Worm (Caenorhabditis elegans) whole organism, early embryonic: ENCODE data around the gene srbc-39.

Experiments used
- B0310.2 ChIP-seq: sonication (generic microtip); optimal IDR thresholded peaks from 2 replicates; lab custom pipeline; 2016; ENCODE audit warnings: mild to moderate bottlenecking, missing genetic modification characterization, missing compliant biosample characterization
- aly-1 ChIP-seq: sonication (generic microtip); optimal IDR thresholded peaks from 2 replicates; lab custom pipeline; 2016; ENCODE audit warnings: missing genetic modification characterization, missing compliant biosample characterization
- ama-1 ChIP-seq: fragments of 150-350 bp; optimal IDR thresholded peaks from 2 replicates; lab custom pipeline; 2014
- ceh-13 ChIP-seq: fragments of 200-800 bp; sonication (Bioruptor generic); optimal IDR thresholded peaks from 2 replicates; lab custom pipeline; 2018; ENCODE audit warnings: mild to moderate bottlenecking, missing genetic modification characterization, missing compliant biosample characterization
- ceh-36 ChIP-seq: sonication (generic microtip); optimal IDR thresholded peaks from 2 replicates; lab custom pipeline; 2016; ENCODE audit warnings: missing genetic modification characterization, inconsistent platforms, missing compliant biosample characterization
- flt-1 ChIP-seq: fragments of 200-800 bp; sonication (Bioruptor generic); IDR thresholded peaks from 2 replicates; pipeline ENCODE4 v1.3.6; 2022; ENCODE audit warnings: missing genetic modification characterization, missing compliant biosample characterization
- hmg-4 ChIP-seq: fragments of 200-800 bp; sonication (Bioruptor generic); optimal IDR thresholded peaks from 2 replicates; lab custom pipeline; 2018; ENCODE audit warnings: mild to moderate bottlenecking, missing genetic modification characterization, missing compliant biosample characterization
- hnd-1 ChIP-seq: sonication (generic microtip); optimal IDR thresholded peaks from 2 replicates; lab custom pipeline; 2016; ENCODE audit warnings: missing genetic modification characterization, missing compliant biosample characterization
- pes-1 ChIP-seq: fragments of 200-800 bp; sonication (Bioruptor generic); IDR thresholded peaks from 2 replicates; pipeline ENCODE4 v1.3.6; 2022; ENCODE audit warnings: missing genetic modification reagents, missing genetic modification characterization, missing compliant biosample characterization
- scrt-1 ChIP-seq: fragments of 200-800 bp; sonication (Bioruptor generic); IDR thresholded peaks from 2 replicates; pipeline ENCODE4 v1.3.6; 2022; ENCODE audit warnings: missing genetic modification characterization, missing compliant biosample characterization
- tbx-11 ChIP-seq: fragments of 200-800 bp; sonication (Bioruptor generic); IDR thresholded peaks from 2 replicates; pipeline ENCODE4 v1.3.6; 2022; ENCODE audit warnings: missing genetic modification characterization, missing compliant biosample characterization

ce11 chrV:730216-730615, 21.3 kb downstream of the srbc-39 start:
- no peak for TF ChIP-seq ama-1 (lab: Kevin White, UChicago)
- TF ChIP-seq scrt-1, result no peak
- TF ChIP-seq B0310.2 (tag; lab: Kevin White, UChicago), result no peak
- TF ChIP-seq ceh-13 (GFP tag; lab: Kevin White, UChicago), result no peak
- TF ChIP-seq pes-1, result no peak
- TF ChIP-seq hnd-1 (tag; lab: Kevin White, UChicago), result no peak
- TF ChIP-seq tbx-11 (GFP tag; lab: Robert Waterston, UW), result no peak
- no peak for TF ChIP-seq ceh-36
- TF ChIP-seq aly-1 (tag; lab: Kevin White, UChicago), result no peak
- no peak for TF ChIP-seq flt-1 (GFP tag; lab: Robert Waterston, UW)
- no peak for TF ChIP-seq hmg-4 (GFP tag; lab: Kevin White, UChicago)
